Fruit fly (Drosophila melanogaster) whole organism, prepupa: ENCODE results near the gene eIF3h.

ENCODE experiments used
- CG11902 ChIP-seq: fragments of 200-800 bp; sonication (Bioruptor generic); optimal IDR thresholded peaks from 3 replicates; lab custom pipeline; 2016; ENCODE audit warnings: missing biosample characterization, missing genetic modification characterization
- CG3919 ChIP-seq: fragments of 200-800 bp; sonication (Bioruptor generic); optimal IDR thresholded peaks from 3 replicates; lab custom pipeline; 2016; ENCODE audit warnings: missing biosample characterization, missing genetic modification characterization
- CG6792 ChIP-seq: fragments of 200-800 bp; sonication (Bioruptor generic); optimal IDR thresholded peaks from 3 replicates; lab custom pipeline; 2016; ENCODE audit warnings: missing biosample characterization, missing genetic modification characterization
- CG6854 ChIP-seq: fragments of 200-800 bp; sonication (Bioruptor generic); optimal IDR thresholded peaks from 2 replicates; lab custom pipeline; 2017; ENCODE audit warnings: missing biosample characterization, mild to moderate bottlenecking, missing genetic modification characterization
- CG9139 ChIP-seq: fragments of 200-800 bp; sonication (Bioruptor generic); optimal IDR thresholded peaks from 3 replicates; lab custom pipeline; 2017; ENCODE audit warnings: missing biosample characterization, mild to moderate bottlenecking, missing genetic modification characterization
- OdsH ChIP-seq: fragments of 200-800 bp; sonication (Bioruptor generic); optimal IDR thresholded peaks from 3 replicates; lab custom pipeline; 2016; ENCODE audit warnings: missing biosample characterization, missing genetic modification characterization
- dac ChIP-seq: fragments of 200-800 bp; sonication (Bioruptor generic); optimal IDR thresholded peaks from 2 replicates; lab custom pipeline; 2017; ENCODE audit warnings: missing biosample characterization, mild to moderate bottlenecking, missing genetic modification characterization
- lz ChIP-seq: fragments of 200-800 bp; sonication (Bioruptor generic); optimal IDR thresholded peaks from 3 replicates; lab custom pipeline; 2016; ENCODE audit warnings: missing biosample characterization, missing genetic modification characterization

- TF ChIP-seq CG11902 (GFP tag; lab: Kevin White, UChicago): no peak
- no peak for TF ChIP-seq CG3919
- TF ChIP-seq CG6792: no peak
- TF ChIP-seq dac: no peak
- no peak for TF ChIP-seq CG9139 (GFP tag; lab: Kevin White, UChicago)
- no peak for TF ChIP-seq lz (GFP tag; lab: Kevin White, UChicago)
- TF ChIP-seq OdsH (GFP tag; lab: Kevin White, UChicago): no peak
- TF ChIP-seq CG6854 (GFP tag; lab: Kevin White, UChicago): no peak
Observed at dm6 chr2L:5042076-5042475, 10.8 kb downstream of the eIF3h start.
